Worm (Caenorhabditis elegans) whole organism, young adult: ENCODE results near the gene F28C6.9.

ENCODE experiments used
- B0261.1 ChIP-seq: sonication (generic microtip); optimal IDR thresholded peaks from 2 replicates; lab custom pipeline; 2016; ENCODE audit warnings: mild to moderate bottlenecking, missing genetic modification characterization, moderate library complexity, missing compliant biosample characterization
- B0336.3 ChIP-seq: fragments of 200-800 bp; sonication (Bioruptor generic); IDR thresholded peaks from 2 replicates; pipeline ENCODE4 v1.3.6; 2022; ENCODE audit warnings: missing genetic modification characterization, missing compliant biosample characterization
- D2030.7 ChIP-seq: fragments of 200-800 bp; sonication (Bioruptor generic); IDR thresholded peaks from 2 replicates; pipeline ENCODE4 v1.3.6; 2022; ENCODE audit warnings: missing genetic modification reagents, missing genetic modification characterization, missing compliant biosample characterization
- F33H1.4 ChIP-seq: fragments of 200-800 bp; sonication (Bioruptor generic); IDR thresholded peaks from 2 replicates; pipeline ENCODE4 v1.3.6; 2022; ENCODE audit warnings: missing genetic modification reagents, missing genetic modification characterization, missing compliant biosample characterization
- F37B4.10 ChIP-seq: fragments of 200-800 bp; sonication (Bioruptor generic); IDR thresholded peaks from 2 replicates; pipeline ENCODE4 v1.3.6; 2022; ENCODE audit warnings: missing genetic modification characterization, missing compliant biosample characterization
- F49E8.2 ChIP-seq: sonication (generic microtip); optimal IDR thresholded peaks from 3 replicates; lab custom pipeline; 2017; ENCODE audit warnings: missing genetic modification characterization, mild to moderate bottlenecking, missing compliant biosample characterization, antibody characterized with exemption, moderate library complexity; ENCODE audit not compliant: insufficient read depth
- F52B5.7 ChIP-seq: sonication (generic microtip); optimal IDR thresholded peaks from 2 replicates; lab custom pipeline; 2016; ENCODE audit warnings: mild to moderate bottlenecking, missing genetic modification characterization, missing compliant biosample characterization
- K11D2.4 ChIP-seq: fragments of 200-800 bp; sonication (Bioruptor generic); IDR thresholded peaks from 2 replicates; pipeline ENCODE4 v1.3.6; 2022; ENCODE audit warnings: missing genetic modification reagents, missing genetic modification characterization, missing compliant biosample characterization
- Y53F4B.3 ChIP-seq: fragments of 200-800 bp; sonication (Bioruptor generic); IDR thresholded peaks from 2 replicates; pipeline ENCODE4 v1.3.6; 2022; ENCODE audit warnings: missing genetic modification reagents, missing genetic modification characterization, missing compliant biosample characterization
- Y95B8A.8 ChIP-seq: fragments of 200-800 bp; sonication (Bioruptor generic); IDR thresholded peaks from 2 replicates; pipeline ENCODE4 v1.3.6; 2022; ENCODE audit warnings: missing genetic modification reagents, missing genetic modification characterization, missing compliant biosample characterization
- akir-1 ChIP-seq: fragments of 200-800 bp; sonication (Bioruptor generic); optimal IDR thresholded peaks from 2 replicates; lab custom pipeline; 2018; ENCODE audit warnings: mild to moderate bottlenecking, missing genetic modification characterization, moderate library complexity, missing compliant biosample characterization
- ama-1 ChIP-seq, 3 experiments: fragments of 150-350 bp in 1 of 3; sonication (generic microtip) in 2 of 3; optimal IDR thresholded peaks; 2 replicates each; lab custom pipeline; 2014 to 2018; ENCODE audit warnings: missing biosample characterization in 2 of 3, missing genetic modification characterization in 2 of 3, missing genetic modification reagents in 2 of 3
- atf-7 ChIP-seq: sonication (generic microtip); optimal IDR thresholded peaks from 2 replicates; lab custom pipeline; 2017; ENCODE audit warnings: mild to moderate bottlenecking, missing genetic modification characterization, missing compliant biosample characterization
- ceh-58 ChIP-seq: fragments of 200-800 bp; sonication (Bioruptor generic); IDR thresholded peaks from 2 replicates; pipeline ENCODE4 v1.3.6; 2022; ENCODE audit warnings: missing genetic modification characterization, missing compliant biosample characterization
- ceh-91 ChIP-seq: fragments of 200-800 bp; sonication (Bioruptor generic); IDR thresholded peaks from 2 replicates; pipeline ENCODE4 v1.3.6; 2022; ENCODE audit warnings: missing genetic modification reagents, missing genetic modification characterization, missing compliant biosample characterization
- dox-1 ChIP-seq: fragments of 200-800 bp; sonication (Bioruptor generic); IDR thresholded peaks from 2 replicates; pipeline ENCODE4 v1.3.6; 2022; ENCODE audit warnings: missing genetic modification reagents, missing genetic modification characterization, missing compliant biosample characterization
- dpl-1 ChIP-seq: fragments of 150-350 bp; optimal IDR thresholded peaks from 2 replicates; lab custom pipeline; 2014; ENCODE audit warnings: missing biosample characterization, missing genetic modification reagents, missing genetic modification characterization
- efl-1 ChIP-seq: fragments of 150-350 bp; optimal IDR thresholded peaks from 2 replicates; lab custom pipeline; 2014; ENCODE audit warnings: missing biosample characterization, missing genetic modification reagents, missing genetic modification characterization
- egl-18 ChIP-seq: fragments of 200-800 bp; sonication (Bioruptor generic); IDR thresholded peaks from 2 replicates; pipeline ENCODE4 v1.3.6; 2022; ENCODE audit warnings: missing genetic modification reagents, missing genetic modification characterization, missing compliant biosample characterization
- ekl-4 ChIP-seq: fragments of 200-800 bp; sonication (Bioruptor generic); IDR thresholded peaks from 2 replicates; pipeline ENCODE4 v1.3.6; 2022; ENCODE audit warnings: missing genetic modification reagents, missing genetic modification characterization, missing compliant biosample characterization
- fkh-3 ChIP-seq: sonication (generic microtip); optimal IDR thresholded peaks from 2 replicates; lab custom pipeline; 2016; ENCODE audit warnings: mild to moderate bottlenecking, missing genetic modification characterization, missing compliant biosample characterization
- gei-17 ChIP-seq: fragments of 200-800 bp; sonication (Bioruptor generic); optimal IDR thresholded peaks from 2 replicates; lab custom pipeline; 2018; ENCODE audit warnings: mild to moderate bottlenecking, missing genetic modification characterization, missing compliant biosample characterization
- hlh-12 ChIP-seq: sonication (generic microtip); optimal IDR thresholded peaks from 2 replicates; lab custom pipeline; 2016; ENCODE audit warnings: missing genetic modification characterization, missing compliant biosample characterization
- hsf-1 ChIP-seq: fragments of 200-800 bp; sonication (Bioruptor generic); IDR thresholded peaks from 2 replicates; pipeline ENCODE4 v1.3.6; 2022; ENCODE audit warnings: missing genetic modification reagents, missing genetic modification characterization, missing compliant biosample characterization
- lag-1 ChIP-seq: fragments of 200-800 bp; sonication (Bioruptor generic); IDR thresholded peaks from 2 replicates; pipeline ENCODE4 v1.3.6; 2022; ENCODE audit warnings: missing genetic modification reagents, missing genetic modification characterization, missing compliant biosample characterization
- let-526 ChIP-seq: fragments of 200-800 bp; sonication (Bioruptor generic); IDR thresholded peaks from 2 replicates; pipeline ENCODE4 v1.3.6; 2022; ENCODE audit warnings: missing genetic modification reagents, missing genetic modification characterization, missing compliant biosample characterization
- lin-35 ChIP-seq, 3 experiments: fragments of 150-350 bp in 2 of 3; sonication (generic microtip) in 1 of 3; optimal IDR thresholded peaks; 2 replicates each; lab custom pipeline; 2014 to 2018; ENCODE audit warnings: missing biosample characterization in 3 of 3, missing genetic modification characterization in 3 of 3, missing genetic modification reagents in 3 of 3
- lin-54 ChIP-seq: fragments of 200-800 bp; sonication (Bioruptor generic); optimal IDR thresholded peaks from 2 replicates; lab custom pipeline; 2018; ENCODE audit warnings: mild to moderate bottlenecking, missing genetic modification characterization, missing compliant biosample characterization
- madf-3 ChIP-seq: fragments of 200-800 bp; sonication (Bioruptor generic); IDR thresholded peaks from 2 replicates; pipeline ENCODE4 v1.3.6; 2022; ENCODE audit warnings: missing genetic modification reagents, missing genetic modification characterization, missing compliant biosample characterization
- madf-6 ChIP-seq: fragments of 200-800 bp; sonication (Bioruptor generic); IDR thresholded peaks from 2 replicates; pipeline ENCODE4 v1.3.6; 2022; ENCODE audit warnings: missing genetic modification reagents, missing genetic modification characterization, missing compliant biosample characterization
- nfya-1 ChIP-seq: sonication (generic microtip); optimal IDR thresholded peaks from 2 replicates; lab custom pipeline; 2017; ENCODE audit warnings: antibody characterized with exemption, missing compliant biosample characterization, missing genetic modification characterization, borderline replicate concordance; ENCODE audit not compliant: insufficient read depth
- nfya-2 ChIP-seq: fragments of 200-800 bp; sonication (Bioruptor generic); IDR thresholded peaks from 2 replicates; pipeline ENCODE4 v1.3.6; 2022; ENCODE audit warnings: missing genetic modification reagents, missing genetic modification characterization, missing compliant biosample characterization
- nhr-120 ChIP-seq: fragments of 200-800 bp; sonication (Bioruptor generic); IDR thresholded peaks from 2 replicates; pipeline ENCODE4 v1.3.6; 2022; ENCODE audit warnings: missing genetic modification characterization, missing compliant biosample characterization
- nhr-27 ChIP-seq: fragments of 200-800 bp; sonication (Bioruptor generic); optimal IDR thresholded peaks from 2 replicates; lab custom pipeline; 2018; ENCODE audit warnings: mild to moderate bottlenecking, missing genetic modification characterization, moderate library complexity, missing compliant biosample characterization
- pha-4 ChIP-seq: fragments of 150-350 bp; sonication (generic microtip); optimal IDR thresholded peaks from 2 replicates; lab custom pipeline; 2014; ENCODE audit warnings: missing biosample characterization, missing genetic modification reagents, missing genetic modification characterization
- sea-2 ChIP-seq: fragments of 200-800 bp; sonication (Bioruptor generic); IDR thresholded peaks from 2 replicates; pipeline ENCODE4 v1.3.6; 2022; ENCODE audit warnings: missing genetic modification characterization, missing compliant biosample characterization
- snpc-3.4 ChIP-seq: sonication (generic microtip); optimal IDR thresholded peaks from 2 replicates; lab custom pipeline; 2017; ENCODE audit warnings: missing genetic modification characterization, mild to moderate bottlenecking, missing compliant biosample characterization, antibody characterized with exemption, moderate library complexity, missing genotype, missing genetic modification reagents
- snpc-4 ChIP-seq, 5 experiments: fragments of 150-350 bp in 1 of 5; sonication (generic microtip) in 4 of 5; optimal IDR thresholded peaks; 2 replicates each; lab custom pipeline; 2014 to 2018; ENCODE audit warnings: missing genetic modification characterization in 5 of 5, missing biosample characterization in 3 of 5, antibody characterized with exemption in 2 of 5, mild to moderate bottlenecking in 2 of 5, missing compliant biosample characterization in 2 of 5, missing genotype in 2 of 5, moderate library complexity in 2 of 5, missing genetic modification reagents in 1 of 5
- somi-1 ChIP-seq: fragments of 200-800 bp; sonication (Bioruptor generic); optimal IDR thresholded peaks from 2 replicates; lab custom pipeline; 2018; ENCODE audit warnings: mild to moderate bottlenecking, missing genetic modification characterization, missing compliant biosample characterization
- tbp1 ChIP-seq: fragments of 200-800 bp; sonication (Bioruptor generic); optimal IDR thresholded peaks from 2 replicates; lab custom pipeline; 2018; ENCODE audit warnings: mild to moderate bottlenecking, missing genetic modification characterization, missing compliant biosample characterization
- tlf-1 ChIP-seq: fragments of 200-800 bp; sonication (Bioruptor generic); optimal IDR thresholded peaks from 2 replicates; lab custom pipeline; 2018; ENCODE audit warnings: mild to moderate bottlenecking, missing genetic modification characterization, missing compliant biosample characterization
- unc-62 ChIP-seq: fragments of 150-350 bp; optimal IDR thresholded peaks from 2 replicates; lab custom pipeline; 2014; ENCODE audit warnings: missing biosample characterization, missing genetic modification reagents, missing genetic modification characterization
- xnd-1 ChIP-seq: sonication (generic microtip); optimal IDR thresholded peaks from 2 replicates; lab custom pipeline; 2016; ENCODE audit warnings: missing genotype, missing genetic modification reagents, missing genetic modification characterization, missing compliant biosample characterization
- zfh-2 ChIP-seq: fragments of 200-800 bp; sonication (Bioruptor generic); conservative IDR thresholded peaks from 2 replicates; pipeline ENCODE4 v1.3.6; 2022; ENCODE audit warnings: missing genetic modification reagents, missing genetic modification characterization, missing compliant biosample characterization
- zim-3 ChIP-seq: sonication (generic microtip); optimal IDR thresholded peaks from 2 replicates; lab custom pipeline; 2017; ENCODE audit warnings: mild to moderate bottlenecking, missing genetic modification characterization, moderate library complexity, missing compliant biosample characterization
- ztf-25 ChIP-seq: fragments of 200-800 bp; sonication (Bioruptor generic); IDR thresholded peaks from 2 replicates; pipeline ENCODE4 v1.3.6; 2022; ENCODE audit warnings: missing genetic modification reagents, missing genetic modification characterization, missing compliant biosample characterization
- ztf-3 ChIP-seq: fragments of 200-800 bp; sonication (Bioruptor generic); optimal IDR thresholded peaks from 2 replicates; lab custom pipeline; 2018; ENCODE audit warnings: mild to moderate bottlenecking, missing genetic modification characterization, missing compliant biosample characterization
- ztf-6 ChIP-seq: fragments of 200-800 bp; sonication (Bioruptor generic); IDR thresholded peaks from 2 replicates; pipeline ENCODE4 v1.3.6; 2022; ENCODE audit warnings: missing genetic modification reagents, missing genetic modification characterization, missing compliant biosample characterization

F28C6.9 gene

DNA sequence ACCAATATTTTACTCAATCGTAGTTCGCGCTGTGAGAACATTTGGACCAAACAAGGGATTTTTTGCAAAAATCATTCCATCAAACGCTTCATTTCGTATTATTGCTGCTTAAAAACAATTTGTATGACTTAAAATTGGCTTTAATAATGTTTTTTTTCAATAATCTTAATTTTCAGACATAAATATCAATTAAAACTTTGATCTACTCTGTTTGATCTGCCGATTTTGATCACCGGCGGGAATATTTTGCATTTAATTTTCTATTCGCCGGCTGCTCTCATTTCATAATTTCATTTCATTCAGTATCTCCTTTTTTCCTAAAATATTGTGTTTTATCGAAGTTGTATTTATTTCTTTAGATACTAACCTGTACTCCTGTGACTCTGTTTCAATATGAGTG, 34.8 kb downstream of the F28C6.9 start, which contains the start of gene puf-5:
TSS of gene puf-5 (plus strand) at position 358 of the 400 bp plus-strand sequence.
- TF ChIP-seq ceh-58 (GFP tag; lab: Robert Waterston, UW) (no peak), B0336.3 (no peak), zfh-2 (GFP tag; lab: Robert Waterston, UW) (no peak), snpc-3.4 (tag; lab: Kevin White, UChicago) (peak; percentile 78), snpc-4 (GFP tag; optimal IDR thresholded peaks at IDR 0.05; lab: Kevin White, UChicago) (peak; percentile 21), snpc-4 (tag; optimal IDR thresholded peaks at IDR 0.05; lab: Kevin White, UChicago) (peak in 1 of 4 experiments; percentile 22), fkh-3 (tag; lab: Kevin White, UChicago) (no peak), hsf-1 (GFP tag; lab: Robert Waterston, UW) (peak; percentile 65; the same call in 1 of the 2 replicates), tbp1 (GFP tag; lab: Kevin White, UChicago) (peak; percentile 15), F52B5.7 (tag; lab: Kevin White, UChicago) (no peak), let-526 (no peak), lin-54 (GFP tag; lab: Kevin White, UChicago) (peak; percentile 44), F37B4.10 (GFP tag; lab: Robert Waterston, UW) (no peak), nfya-1 (tag; lab: Kevin White, UChicago) (no peak), F49E8.2 (tag; lab: Kevin White, UChicago) (peak; percentile 73), ekl-4 (0 out of 2 replicates have a peak, but pooled peaks have one; percentile 41), pha-4 (tag; lab: Kevin White, UChicago) (no peak), ama-1 (optimal IDR thresholded peaks at IDR 0.05; lab: Kevin White, UChicago) (no peak), ama-1 (GFP tag; optimal IDR thresholded peaks at IDR 0.05; lab: Kevin White, UChicago) (no peak), tlf-1 (GFP tag; lab: Kevin White, UChicago) (peak; percentile 25), xnd-1 (tag; lab: Kevin White, UChicago) (peak; percentile 85), Y53F4B.3 (GFP tag; lab: Robert Waterston, UW) (no peak), D2030.7 (GFP tag; lab: Robert Waterston, UW) (peak; percentile 79), ceh-91 (GFP tag; lab: Robert Waterston, UW) (peak; percentile 70), Y95B8A.8 (GFP tag; lab: Robert Waterston, UW) (0 out of 2 replicates have a peak, but pooled peaks have one; percentile 56), ztf-25 (no peak), gei-17 (GFP tag; lab: Kevin White, UChicago) (no peak), madf-3 (GFP tag; lab: Robert Waterston, UW) (no peak), zim-3 (no peak), akir-1 (GFP tag; lab: Kevin White, UChicago) (no peak), egl-18 (GFP tag; lab: Robert Waterston, UW) (no peak), nhr-120 (no peak), lin-35 (GFP tag; optimal IDR thresholded peaks at IDR 0.05; lab: Kevin White, UChicago) (peak in 1 of 3 experiments; percentile 2), hlh-12 (tag; lab: Kevin White, UChicago) (no peak), ztf-3 (GFP tag; lab: Kevin White, UChicago) (no peak), sea-2 (GFP tag; lab: Robert Waterston, UW) (no peak), dpl-1 (GFP tag; lab: Kevin White, UChicago) (peak; percentile 63), B0261.1 (no peak), F33H1.4 (peak; percentile 67), unc-62 (GFP tag; lab: Kevin White, UChicago) (no peak), ztf-6 (no peak), nfya-2 (no peak), somi-1 (GFP tag; lab: Kevin White, UChicago) (no peak), K11D2.4 (GFP tag; lab: Robert Waterston, UW) (no peak), efl-1 (peak; percentile 95), lag-1 (GFP tag; lab: Robert Waterston, UW) (no peak), nhr-27 (tag; lab: Kevin White, UChicago) (no peak), atf-7 (tag; lab: Kevin White, UChicago) (no peak), dox-1 (GFP tag; lab: Robert Waterston, UW) (0 out of 2 replicates have a peak, but pooled peaks have one; percentile 11), madf-6 (GFP tag; lab: Robert Waterston, UW) (peak; percentile 94)
